Fruit fly (Drosophila melanogaster) whole organism, embryonic: ENCODE measurements around the gene CG42514.

ENCODE experiments used
- Awh ChIP-seq: fragments of 200-800 bp; sonication (Bioruptor generic); IDR thresholded peaks from 2 replicates; pipeline ENCODE4, ENCODE4 v1.3.6; 2022; ENCODE audit warnings: missing biosample characterization, missing genetic modification characterization
- CG10654 ChIP-seq: fragments of 200-800 bp; sonication (Bioruptor generic); optimal IDR thresholded peaks from 2 replicates; lab custom pipeline; 2016; ENCODE audit warnings: missing biosample characterization, missing genetic modification characterization
- CG11696 ChIP-seq: fragments of 200-800 bp; sonication (Bioruptor generic); IDR thresholded peaks from 2 replicates; pipeline ENCODE4 v1.3.6; 2022; ENCODE audit warnings: missing biosample characterization, missing genetic modification characterization
- CG12391 ChIP-seq: fragments of 200-800 bp; sonication (Bioruptor generic); optimal IDR thresholded peaks from 3 replicates; lab custom pipeline; 2018; ENCODE audit warnings: missing biosample characterization, mild to moderate bottlenecking, missing genetic modification characterization, moderate library complexity
- CG12744 ChIP-seq: fragments of 200-800 bp; sonication (Bioruptor generic); optimal IDR thresholded peaks from 2 replicates; lab custom pipeline; 2016; ENCODE audit warnings: missing biosample characterization, missing genetic modification characterization
- CG12769 ChIP-seq: fragments of 200-800 bp; sonication (Bioruptor generic); optimal IDR thresholded peaks from 2 replicates; lab custom pipeline; 2019; ENCODE audit warnings: missing biosample characterization, mild to moderate bottlenecking, missing genetic modification characterization, moderate library complexity
- CG15011 ChIP-seq: fragments of 200-800 bp; sonication (Bioruptor generic); optimal IDR thresholded peaks from 3 replicates; lab custom pipeline; 2018; ENCODE audit warnings: missing biosample characterization, mild to moderate bottlenecking, missing genetic modification characterization
- CG17612 ChIP-seq: fragments of 200-800 bp; sonication (Bioruptor generic); IDR thresholded peaks from 2 replicates; pipeline ENCODE4 v1.3.6; 2022; ENCODE audit warnings: missing biosample characterization, missing genetic modification characterization
- CG1832 ChIP-seq: fragments of 200-800 bp; sonication (Bioruptor generic); optimal IDR thresholded peaks from 2 replicates; lab custom pipeline; 2017; ENCODE audit warnings: missing biosample characterization, mild to moderate bottlenecking, missing genetic modification characterization, inconsistent platforms
- CG2678 ChIP-seq: fragments of 200-800 bp; sonication (Bioruptor generic); optimal IDR thresholded peaks from 3 replicates; lab custom pipeline; 2019; ENCODE audit warnings: missing biosample characterization, mild to moderate bottlenecking, missing genetic modification characterization, moderate library complexity
- CG3065 ChIP-seq: fragments of 200-800 bp; sonication (Bioruptor generic); optimal IDR thresholded peaks from 2 replicates; lab custom pipeline; 2016; ENCODE audit warnings: missing biosample characterization, missing genetic modification characterization
- CG3281 ChIP-seq: fragments of 200-800 bp; sonication (Bioruptor generic); optimal IDR thresholded peaks from 3 replicates; lab custom pipeline; 2017; ENCODE audit warnings: missing biosample characterization, mild to moderate bottlenecking, missing genetic modification characterization
- CG8089 ChIP-seq: fragments of 200-800 bp; sonication (Bioruptor generic); optimal IDR thresholded peaks from 3 replicates; lab custom pipeline; 2016; ENCODE audit warnings: missing biosample characterization, missing genetic modification characterization
- D19A ChIP-seq: fragments of 200-800 bp; optimal IDR thresholded peaks from 3 replicates; lab custom pipeline; 2019; ENCODE audit warnings: missing biosample characterization, mild to moderate bottlenecking, missing genetic modification characterization, moderate library complexity
- Dbx ChIP-seq: fragments of 200-800 bp; sonication (Bioruptor generic); IDR thresholded peaks from 3 replicates; pipeline ENCODE4 v1.3.6; 2022; ENCODE audit warnings: missing biosample characterization, missing genetic modification characterization
- Dref ChIP-seq: fragments of 200-800 bp; sonication (Bioruptor generic); IDR thresholded peaks from 2 replicates; pipeline ENCODE4 v1.3.6; 2022; ENCODE audit warnings: missing biosample characterization, missing genetic modification characterization
- Eip74EF ChIP-seq, 2 experiments: fragments of 200-800 bp in 1 of 2; fragments of >200 bp in 1 of 2; sonication (Bioruptor generic) in 1 of 2; optimal IDR thresholded peaks; 2 replicates each; lab custom pipeline; 2017 to 2019; ENCODE audit warnings: missing biosample characterization in 2 of 2, missing genetic modification characterization in 2 of 2, mild to moderate bottlenecking in 1 of 2, moderate library complexity in 1 of 2
- Fer1 ChIP-seq: fragments of 200-800 bp; sonication (Bioruptor generic); optimal IDR thresholded peaks from 2 replicates; lab custom pipeline; 2017; ENCODE audit warnings: missing biosample characterization, mild to moderate bottlenecking, missing genetic modification characterization
- Fer2 ChIP-seq: fragments of 200-800 bp; sonication (Bioruptor generic); optimal IDR thresholded peaks from 2 replicates; lab custom pipeline; 2018; ENCODE audit warnings: missing biosample characterization, mild to moderate bottlenecking, missing genetic modification characterization, moderate library complexity
- GATAe ChIP-seq: fragments of 200-800 bp; sonication (Bioruptor generic); conservative IDR thresholded peaks from 2 replicates; pipeline ENCODE4 v1.3.6; 2022; ENCODE audit warnings: missing biosample characterization, missing genetic modification characterization
- Hmx ChIP-seq: fragments of 200-800 bp; sonication (Bioruptor generic); optimal IDR thresholded peaks from 2 replicates; lab custom pipeline; 2016; ENCODE audit warnings: missing biosample characterization, missing genetic modification characterization
- Hr39 ChIP-seq: fragments of >200 bp; optimal IDR thresholded peaks from 2 replicates; lab custom pipeline; 2017
- Hsf ChIP-seq: fragments of 200-800 bp; sonication (Bioruptor generic); optimal IDR thresholded peaks from 3 replicates; lab custom pipeline; 2016; ENCODE audit warnings: missing biosample characterization, missing genetic modification characterization
- NC2β ChIP-seq: fragments of 200-800 bp; sonication (Bioruptor generic); optimal IDR thresholded peaks from 2 replicates; lab custom pipeline; 2016; ENCODE audit warnings: missing biosample characterization, missing genetic modification characterization
- NFAT ChIP-seq: fragments of 200-800 bp; sonication (Bioruptor generic); IDR thresholded peaks from 2 replicates; pipeline ENCODE4 v1.3.6; 2022; ENCODE audit warnings: missing biosample characterization, missing genetic modification characterization
- Opbp ChIP-seq: fragments of 200-800 bp; sonication (Bioruptor generic); IDR thresholded peaks from 3 replicates; pipeline ENCODE4 v1.3.6; 2022; ENCODE audit warnings: missing biosample characterization, missing genetic modification characterization; ENCODE audit not compliant: partially characterized antibody
- PHDP ChIP-seq: fragments of 200-800 bp; sonication (Bioruptor generic); optimal IDR thresholded peaks from 3 replicates; lab custom pipeline; 2018; ENCODE audit warnings: missing biosample characterization, mild to moderate bottlenecking, missing genetic modification characterization, moderate library complexity
- Ssrp ChIP-seq: fragments of 200-800 bp; sonication (Bioruptor generic); optimal IDR thresholded peaks from 2 replicates; lab custom pipeline; 2018; ENCODE audit warnings: missing biosample characterization, mild to moderate bottlenecking, missing genetic modification characterization, moderate library complexity
- Stat92E ChIP-seq, 3 experiments: fragments of >200 bp in 2 of 3; fragments of 200-800 bp in 1 of 3; sonication (Bioruptor generic) in 1 of 3; optimal IDR thresholded peaks; 2 replicates each; lab custom pipeline; 2017 to 2019; ENCODE audit warnings: missing biosample characterization in 3 of 3, missing genetic modification characterization in 3 of 3, mild to moderate bottlenecking in 1 of 3, moderate library complexity in 1 of 3
- ab ChIP-seq: fragments of 200-800 bp; sonication (Bioruptor generic); optimal IDR thresholded peaks from 2 replicates; lab custom pipeline; 2016; ENCODE audit warnings: missing biosample characterization, missing genetic modification characterization
- ash1 ChIP-seq: fragments of 200-800 bp; sonication (Bioruptor generic); optimal IDR thresholded peaks from 2 replicates; lab custom pipeline; 2018; ENCODE audit warnings: missing biosample characterization, mild to moderate bottlenecking, missing genetic modification characterization
- az2 ChIP-seq: fragments of 200-800 bp; sonication (Bioruptor generic); optimal IDR thresholded peaks from 3 replicates; lab custom pipeline; 2016; ENCODE audit warnings: missing biosample characterization, missing genetic modification characterization
- cwo ChIP-seq: fragments of 200-800 bp; sonication (Bioruptor generic); optimal IDR thresholded peaks from 3 replicates; lab custom pipeline; 2017; ENCODE audit warnings: missing biosample characterization, missing genetic modification characterization, mild to moderate bottlenecking, moderate library complexity, missing genetic modification reagents
- da ChIP-seq: fragments of 200-800 bp; sonication (Bioruptor generic); optimal IDR thresholded peaks from 2 replicates; lab custom pipeline; 2016; ENCODE audit warnings: missing biosample characterization, missing genetic modification characterization
- dpn ChIP-seq, 2 experiments: fragments of 200-800 bp; sonication (Bioruptor generic); optimal IDR thresholded peaks; 3 replicates each; lab custom pipeline; 2016; ENCODE audit warnings: missing biosample characterization in 2 of 2, missing genetic modification characterization in 2 of 2
- esg ChIP-seq: fragments of 200-800 bp; sonication (Bioruptor generic); conservative IDR thresholded peaks from 2 replicates; pipeline ENCODE4 v1.3.6; 2022; ENCODE audit warnings: missing biosample characterization, missing genetic modification characterization
- gfzf ChIP-seq: fragments of 200-800 bp; sonication (Bioruptor generic); optimal IDR thresholded peaks from 2 replicates; lab custom pipeline; 2016; ENCODE audit warnings: missing biosample characterization, mild to moderate bottlenecking, missing genetic modification characterization, moderate library complexity
- grn ChIP-seq: fragments of 200-800 bp; sonication (Bioruptor generic); optimal IDR thresholded peaks from 3 replicates; lab custom pipeline; 2017; ENCODE audit warnings: missing biosample characterization, missing genetic modification characterization
- ind ChIP-seq: fragments of 200-800 bp; sonication (Bioruptor generic); optimal IDR thresholded peaks from 3 replicates; lab custom pipeline; 2016; ENCODE audit warnings: missing biosample characterization, missing genetic modification characterization
- lbe ChIP-seq: fragments of 200-800 bp; sonication (Bioruptor generic); optimal IDR thresholded peaks from 2 replicates; lab custom pipeline; 2016; ENCODE audit warnings: missing biosample characterization, mild to moderate bottlenecking, missing genetic modification characterization
- lola ChIP-seq, 3 experiments: fragments of >200 bp in 2 of 3; fragments of 200-800 bp in 1 of 3; sonication (Bioruptor generic) in 1 of 3; optimal IDR thresholded peaks; 2 replicates each; lab custom pipeline; 2017 to 2019; ENCODE audit warnings: missing biosample characterization in 3 of 3, missing genetic modification characterization in 3 of 3, mild to moderate bottlenecking in 1 of 3, moderate library complexity in 1 of 3
- maf-S ChIP-seq: fragments of 200-800 bp; sonication (Bioruptor generic); optimal IDR thresholded peaks from 2 replicates; lab custom pipeline; 2016; ENCODE audit warnings: missing biosample characterization, missing genetic modification characterization
- pho ChIP-seq: fragments of 200-800 bp; sonication (Bioruptor generic); optimal IDR thresholded peaks from 2 replicates; lab custom pipeline; 2016; ENCODE audit warnings: missing biosample characterization, missing genetic modification characterization
- phol ChIP-seq: fragments of 200-800 bp; sonication (Bioruptor generic); optimal IDR thresholded peaks from 3 replicates; lab custom pipeline; 2018; ENCODE audit warnings: missing biosample characterization, mild to moderate bottlenecking, missing genetic modification characterization, moderate library complexity
- pros ChIP-seq: fragments of 200-800 bp; sonication (Bioruptor generic); optimal IDR thresholded peaks from 3 replicates; lab custom pipeline; 2019; ENCODE audit warnings: missing biosample characterization, mild to moderate bottlenecking, missing genetic modification characterization, moderate library complexity
- schlank ChIP-seq: fragments of 200-800 bp; sonication (Bioruptor generic); optimal IDR thresholded peaks from 2 replicates; lab custom pipeline; 2018; ENCODE audit warnings: missing biosample characterization, mild to moderate bottlenecking, missing genetic modification characterization
- sens-2 ChIP-seq: fragments of 200-800 bp; sonication (Bioruptor generic); IDR thresholded peaks from 2 replicates; pipeline ENCODE4 v1.3.6; 2022; ENCODE audit warnings: missing biosample characterization, missing genetic modification characterization
- ttk ChIP-seq: fragments of 200-800 bp; sonication (Bioruptor generic); IDR thresholded peaks from 2 replicates; pipeline ENCODE4 v2.1.2; 2022; ENCODE audit warnings: missing biosample characterization, missing genetic modification characterization
- wor ChIP-seq: fragments of 200-800 bp; sonication (Bioruptor generic); IDR thresholded peaks from 2 replicates; pipeline ENCODE4 v1.3.6; 2022; ENCODE audit warnings: missing biosample characterization, missing genetic modification characterization

CG42514 gene

DNA sequence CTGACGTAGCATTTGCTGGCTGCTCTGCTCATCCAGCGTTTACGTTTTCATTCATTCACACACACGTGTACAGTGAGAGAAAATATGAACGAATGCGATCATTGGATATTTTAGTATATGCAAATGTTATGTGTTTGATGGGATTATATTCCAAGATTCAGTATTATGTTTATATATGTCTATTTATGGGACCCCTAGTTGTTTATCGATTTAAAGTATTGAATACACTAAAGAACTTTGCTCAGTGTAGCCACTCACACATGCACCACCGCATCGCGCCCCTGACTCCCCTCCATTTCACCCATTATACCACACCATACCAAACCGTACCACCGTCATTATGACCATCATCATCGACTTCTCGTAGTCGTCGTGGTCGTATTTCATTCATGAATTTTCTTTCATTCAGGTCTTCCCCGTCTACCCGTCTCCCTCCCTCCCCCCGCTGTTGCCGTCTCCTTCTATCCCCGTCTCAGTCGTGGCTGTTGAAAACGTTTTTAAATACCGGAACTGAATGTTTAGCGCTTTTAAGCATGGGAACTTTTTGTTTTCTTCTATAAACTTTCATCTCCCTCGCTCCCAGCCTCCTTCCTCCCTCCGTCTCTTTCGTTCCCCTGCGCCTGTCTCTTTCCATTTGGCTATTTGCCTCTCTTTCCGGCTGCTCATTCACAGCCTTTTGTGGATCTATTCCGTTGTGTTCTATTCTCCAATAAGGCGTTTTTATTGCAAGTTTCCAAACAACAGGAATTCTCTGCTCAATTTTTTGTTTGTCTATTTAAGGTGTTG lies 15.4 kb downstream of the CG42514 start (continued):
- TF ChIP-seq dpn (GFP tag; optimal IDR thresholded peaks at IDR 0.05; lab: Kevin White, UChicago): peak; percentile 96 to 97
- peak; percentile 96 for TF ChIP-seq CG10654 (GFP tag; lab: Kevin White, UChicago)
- peak in 1 of 3 experiments; percentile 93 for TF ChIP-seq Stat92E (GFP tag; optimal IDR thresholded peaks at IDR 0.05; lab: Kevin White, UChicago)
- TF ChIP-seq GATAe (GFP tag; lab: Robert Waterston, UW): 0 out of 2 replicates have a peak, but pooled peaks have one; percentile 40
- TF ChIP-seq esg (GFP tag; lab: Robert Waterston, UW): peak; percentile 96
- peak; percentile 91 for TF ChIP-seq da (GFP tag; lab: Kevin White, UChicago)
- peak in 1 of 2 experiments; percentile 95 for TF ChIP-seq Eip74EF (GFP tag; optimal IDR thresholded peaks at IDR 0.05; lab: Kevin White, UChicago)
- peak; percentile 93 for TF ChIP-seq CG3065
- peak; percentile 80 for TF ChIP-seq ab (GFP tag; lab: Kevin White, UChicago)
- TF ChIP-seq cwo: peak; percentile 93
- TF ChIP-seq Hr39 (lab: Kevin White, UChicago): no peak
- TF ChIP-seq Awh (GFP tag; lab: Robert Waterston, UW): peak; percentile 98
- peak; percentile 95 for TF ChIP-seq sens-2
- TF ChIP-seq maf-S: peak; percentile 93
- no peak for TF ChIP-seq Opbp (GFP tag; lab: Robert Waterston, UW)
- TF ChIP-seq CG2678 (tag; lab: Kevin White, UChicago): peak; percentile 97
- TF ChIP-seq CG12769: peak; percentile 98
- peak; percentile 89 for TF ChIP-seq CG11696
- TF ChIP-seq CG3281 (GFP tag; lab: Kevin White, UChicago): peak; percentile 92
- TF ChIP-seq grn: peak; percentile 76
- peak; percentile 88 for TF ChIP-seq CG15011 (GFP tag; lab: Kevin White, UChicago)
- peak; percentile 95 for TF ChIP-seq ind (GFP tag; lab: Kevin White, UChicago)
- TF ChIP-seq wor: peak; percentile 96
- TF ChIP-seq lola (GFP tag; optimal IDR thresholded peaks at IDR 0.05; lab: Kevin White, UChicago): peak in 1 of 3 experiments; percentile 99
- peak; percentile 98 for TF ChIP-seq Ssrp (tag; lab: Kevin White, UChicago)
- no peak for TF ChIP-seq ash1
- peak; percentile 91 for TF ChIP-seq CG1832 (GFP tag; lab: Kevin White, UChicago)
- peak; percentile 27 for TF ChIP-seq lbe
- peak; percentile 84 for TF ChIP-seq Hmx (GFP tag; lab: Kevin White, UChicago)
- TF ChIP-seq az2 (GFP tag; lab: Kevin White, UChicago): peak; percentile 98
- TF ChIP-seq CG8089: peak; percentile 96
- TF ChIP-seq Fer2: peak; percentile 89
- TF ChIP-seq Fer1: peak; percentile 93
- TF ChIP-seq Dref (GFP tag; lab: Robert Waterston, UW): no peak
- TF ChIP-seq NFAT: peak; percentile 93
- peak; percentile 94 for TF ChIP-seq CG12744
- TF ChIP-seq D19A: peak; percentile 96
- peak; percentile 24 for TF ChIP-seq gfzf (GFP tag; lab: Kevin White, UChicago)
- TF ChIP-seq pros (GFP tag; lab: Kevin White, UChicago): peak; percentile 62
- peak; percentile 97 for TF ChIP-seq ttk (GFP tag; lab: Robert Waterston, UW)
- TF ChIP-seq Dbx (GFP tag; lab: Robert Waterston, UW): peak; percentile 93
- TF ChIP-seq PHDP (tag; lab: Kevin White, UChicago): peak; percentile 97
- peak; percentile 97 for TF ChIP-seq phol (tag; lab: Kevin White, UChicago)
- peak; percentile 97 for TF ChIP-seq Hsf (GFP tag; lab: Kevin White, UChicago)
- TF ChIP-seq schlank (tag; lab: Kevin White, UChicago): peak; percentile 84
- peak; percentile 86 for TF ChIP-seq CG17612 (GFP tag; lab: Robert Waterston, UW)
- peak; percentile 92 for TF ChIP-seq pho
- TF ChIP-seq CG12391 (tag; lab: Kevin White, UChicago): peak; percentile 98
- peak; percentile 97 for TF ChIP-seq NC2β
